Fruit fly (Drosophila melanogaster): ENCODE data around the gene 5-HT2B.

The 5-HT2B gene

DNA sequence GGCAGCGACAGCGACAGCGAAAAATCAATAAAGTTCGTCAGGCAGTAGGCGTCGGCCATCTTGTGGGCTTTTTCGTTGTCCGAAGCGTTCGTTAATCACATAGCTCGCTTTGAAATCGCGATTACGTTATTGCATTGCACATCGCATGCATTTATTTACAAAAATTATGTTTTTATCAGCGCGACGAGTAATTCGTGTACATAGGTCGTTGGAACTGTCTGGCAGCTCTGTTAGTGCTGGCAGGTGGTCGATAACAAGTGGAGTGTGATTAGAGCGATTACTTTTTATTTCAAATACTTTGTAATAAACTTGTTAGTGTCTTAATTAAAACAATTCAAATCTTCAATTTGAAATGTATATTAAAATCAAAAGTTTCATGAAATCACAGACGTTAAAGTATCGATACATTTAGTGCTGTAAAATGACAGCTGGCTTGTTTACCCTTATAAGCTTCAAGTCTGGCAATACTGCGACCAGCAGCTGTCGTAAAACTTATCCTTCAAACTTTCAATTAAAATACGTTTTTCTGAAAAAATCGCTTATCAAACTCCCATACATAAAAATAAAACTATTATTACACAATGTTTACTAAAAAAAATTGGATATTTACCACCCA is 85.8 kb downstream of the 5-HT2B start, which contains the start of gene CG8032:
Gene CG8032, plus strand, starts transcription at position 448 of the 616 bp plus-strand sequence.
- TF ChIP-seq CG15710 (tag; optimal IDR thresholded peaks at IDR 0.05) (peak; percentile 27), fd96Ca (GFP tag; IDR thresholded peaks at IDR 0.05) (peak; percentile 34; the same call in 1 of the 3 replicates), CG8159 (tag; optimal IDR thresholded peaks at IDR 0.05) (no peak), CG17806 (tag; optimal IDR thresholded peaks at IDR 0.05) (no peak), D1 (tag; optimal IDR thresholded peaks at IDR 0.05) (no peak), CG13204 (GFP tag; optimal IDR thresholded peaks at IDR 0.05) (no peak), rn (GFP tag; IDR thresholded peaks at IDR 0.05) (no peak), CG9948 (tag; optimal IDR thresholded peaks at IDR 0.05) (no peak), Pif1A (GFP tag; optimal IDR thresholded peaks at IDR 0.05) (no peak), CG14655 (GFP tag; optimal IDR thresholded peaks at IDR 0.05) (peak; percentile 5), EcR (GFP tag; optimal IDR thresholded peaks at IDR 0.05) (no peak)

DNA sequence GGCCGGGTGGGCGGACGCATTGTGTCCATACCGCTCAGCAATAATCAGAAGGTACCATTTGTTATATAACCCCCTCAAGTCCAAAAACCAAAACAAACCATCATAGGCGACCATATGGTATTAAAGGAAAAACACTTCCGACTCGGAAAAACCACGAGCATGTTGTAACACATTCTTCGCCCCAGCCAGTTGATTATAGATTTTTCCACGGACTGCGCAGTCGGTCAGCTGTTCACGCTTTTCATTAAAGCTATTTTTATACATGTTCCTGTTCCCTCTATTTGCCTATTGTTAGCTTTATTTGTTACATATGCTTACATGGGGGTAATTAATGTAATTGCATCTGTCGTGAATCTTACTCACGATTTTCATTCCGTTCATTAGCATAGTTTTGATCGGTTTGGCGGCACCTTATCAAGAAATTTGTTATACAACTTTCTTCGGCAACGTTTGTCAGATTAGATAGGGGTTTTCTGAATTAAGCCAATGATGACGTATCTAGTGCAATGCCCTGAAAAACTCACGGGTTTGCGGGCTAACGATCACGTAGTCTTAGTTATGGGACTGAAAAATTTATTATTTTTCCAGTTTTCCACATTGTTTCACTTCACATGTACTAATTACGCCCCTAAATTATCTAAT is 86.8 kb downstream of the 5-HT2B start:
- TF ChIP-seq CG32121 (GFP tag; IDR thresholded peaks at IDR 0.05) (no peak), CG9948 (tag; optimal IDR thresholded peaks at IDR 0.05) (no peak), Snoo (tag; optimal IDR thresholded peaks at IDR 0.05) (no peak), fd96Ca (GFP tag; IDR thresholded peaks at IDR 0.05) (no peak), D1 (tag; optimal IDR thresholded peaks at IDR 0.05) (no peak), CG8301 (tag; optimal IDR thresholded peaks at IDR 0.05) (no peak)

DNA sequence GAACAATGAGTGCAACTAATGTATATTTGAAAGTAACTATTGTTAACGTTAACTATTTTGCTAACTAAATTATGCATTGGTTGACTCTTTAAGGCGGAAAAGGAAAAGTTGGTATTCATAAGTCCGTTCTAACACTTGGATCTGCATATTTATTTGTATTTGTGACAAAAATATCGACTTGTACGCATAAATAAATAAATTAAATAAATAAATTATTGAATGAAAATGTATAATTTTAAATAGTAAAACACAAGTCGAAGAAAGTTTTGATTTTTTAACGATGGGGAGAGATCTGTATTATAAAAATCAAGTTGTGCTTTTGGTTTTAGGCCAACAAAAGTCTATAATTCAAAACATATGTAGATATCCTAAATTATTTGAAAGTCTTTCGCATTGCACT is 89.6 kb downstream of the 5-HT2B start, which contains the start of gene CG8036:
Gene CG8036, plus strand, starts transcription at position 301 of the 400 bp plus-strand sequence.
- TF ChIP-seq Ets98B (GFP tag; IDR thresholded peaks at IDR 0.05): no peak
- no peak for TF ChIP-seq CG8159 (tag; optimal IDR thresholded peaks at IDR 0.05)
- TF ChIP-seq CG10348 (GFP tag; IDR thresholded peaks at IDR 0.05): no peak
- TF ChIP-seq Pif1B (GFP tag; optimal IDR thresholded peaks at IDR 0.05): no peak
- no peak for TF ChIP-seq EcR (GFP tag; optimal IDR thresholded peaks at IDR 0.05)
- TF ChIP-seq fd96Ca (GFP tag; IDR thresholded peaks at IDR 0.05): no peak
- no peak for TF ChIP-seq Pif1A (GFP tag; optimal IDR thresholded peaks at IDR 0.05)
- no peak for TF ChIP-seq CG13204 (GFP tag; optimal IDR thresholded peaks at IDR 0.05)
- no peak for TF ChIP-seq gl (tag; optimal IDR thresholded peaks at IDR 0.05)
- no peak for TF ChIP-seq CG12605 (GFP tag; IDR thresholded peaks at IDR 0.05)
- TF ChIP-seq CG4496 (GFP tag; IDR thresholded peaks at IDR 0.05): no peak
- TF ChIP-seq CG8301 (tag; optimal IDR thresholded peaks at IDR 0.05): no peak
- no peak for TF ChIP-seq CG32121 (GFP tag; IDR thresholded peaks at IDR 0.05)
- TF ChIP-seq CG9948 (tag; optimal IDR thresholded peaks at IDR 0.05): no peak
- TF ChIP-seq CG34367 (tag; optimal IDR thresholded peaks at IDR 0.05): no peak
- TF ChIP-seq Snoo (tag; optimal IDR thresholded peaks at IDR 0.05): no peak

DNA sequence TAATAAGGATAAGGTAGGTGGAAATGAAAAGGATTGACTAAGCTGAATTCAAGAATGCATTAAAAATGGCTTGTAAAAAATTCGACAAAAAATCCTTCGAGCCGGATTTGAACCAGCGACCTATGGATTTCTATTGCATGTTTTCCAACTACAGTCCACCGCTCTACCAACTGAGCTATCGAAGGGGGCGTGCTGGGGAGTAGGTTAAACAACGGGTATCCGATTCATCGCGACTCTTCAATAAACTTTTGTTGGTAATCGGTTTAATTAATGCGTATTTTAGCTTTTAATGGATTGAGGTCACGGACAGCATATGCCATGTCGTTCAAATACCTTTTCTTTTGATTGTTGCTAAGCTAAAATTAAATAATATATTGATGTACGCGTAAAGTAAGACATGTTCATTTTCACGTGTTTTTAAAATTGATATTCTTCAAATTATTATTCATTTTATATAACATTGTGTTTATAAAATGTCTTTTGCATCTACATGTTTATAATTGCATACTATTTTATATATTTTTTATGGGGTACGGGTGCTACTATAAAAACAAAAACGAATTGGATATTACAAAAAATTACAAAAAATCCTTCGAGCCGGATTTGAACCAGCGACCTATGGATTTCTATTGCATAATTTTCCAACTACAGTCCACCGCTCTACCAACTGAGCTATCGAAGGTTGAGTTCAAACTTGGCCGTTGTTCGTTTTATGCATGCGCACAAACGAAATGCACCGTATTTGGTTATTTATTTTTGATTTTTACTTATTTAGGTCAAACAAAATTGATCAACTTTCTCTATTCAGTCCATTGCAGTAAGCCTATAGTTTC is 90.2 kb downstream of the 5-HT2B start:
- TF ChIP-seq CG9948 (tag; optimal IDR thresholded peaks at IDR 0.05): no peak
- 0 out of 2 replicates have a peak, but pooled peaks have one; percentile 3 for TF ChIP-seq Ets98B (GFP tag; IDR thresholded peaks at IDR 0.05)
- no peak for TF ChIP-seq CG32121 (GFP tag; IDR thresholded peaks at IDR 0.05)
- TF ChIP-seq EcR (GFP tag; optimal IDR thresholded peaks at IDR 0.05): peak; percentile 28

DNA sequence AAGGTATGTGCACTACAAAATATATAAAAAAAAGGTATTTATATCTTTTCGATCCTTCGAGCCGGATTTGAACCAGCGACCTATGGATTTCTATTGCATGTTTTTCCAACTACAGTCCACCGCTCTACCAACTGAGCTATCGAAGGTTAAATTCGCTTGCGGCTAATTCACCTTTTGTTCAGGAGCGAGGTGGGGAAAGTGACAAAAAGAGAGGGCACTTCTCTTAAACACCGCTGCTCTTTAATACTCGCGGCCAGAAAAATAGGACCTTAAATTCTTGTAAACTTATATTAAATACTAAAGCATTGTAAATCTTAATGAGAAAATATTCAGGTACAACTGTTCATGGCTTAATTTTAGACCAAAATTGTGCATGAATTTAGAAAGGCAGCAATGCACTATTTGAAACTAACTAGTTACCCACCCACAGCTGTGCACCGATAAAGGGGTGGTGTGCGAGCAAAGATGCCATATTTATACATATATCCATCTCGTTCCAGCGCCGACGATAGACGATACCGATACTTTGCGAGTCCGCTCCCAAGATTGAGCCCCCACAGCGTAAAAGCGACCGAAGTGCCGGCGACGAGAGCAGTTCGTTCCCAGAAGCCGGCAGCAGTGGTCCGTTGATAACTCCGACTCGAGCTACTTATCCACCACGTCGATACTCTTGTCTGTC is 91.2 kb downstream of the 5-HT2B start:
- TF ChIP-seq Ets98B (GFP tag; IDR thresholded peaks at IDR 0.05) (peak; percentile 99), CG15710 (tag; optimal IDR thresholded peaks at IDR 0.05) (peak; percentile 97), CG17806 (tag; optimal IDR thresholded peaks at IDR 0.05) (peak; percentile 98), gl (tag; optimal IDR thresholded peaks at IDR 0.05) (peak; percentile 96), CG9948 (tag; optimal IDR thresholded peaks at IDR 0.05) (peak; percentile 98), Pif1B (GFP tag; optimal IDR thresholded peaks at IDR 0.05) (peak; percentile 99), CG32121 (GFP tag; IDR thresholded peaks at IDR 0.05) (peak; percentile 97), Snoo (tag; optimal IDR thresholded peaks at IDR 0.05) (peak; percentile 97), EcR (GFP tag; optimal IDR thresholded peaks at IDR 0.05) (peak; percentile 45), rn (GFP tag; IDR thresholded peaks at IDR 0.05) (peak; percentile 92), D1 (tag; optimal IDR thresholded peaks at IDR 0.05) (peak; percentile 86), CG8301 (tag; optimal IDR thresholded peaks at IDR 0.05) (peak; percentile 99), CG10348 (GFP tag; IDR thresholded peaks at IDR 0.05) (peak; percentile 89), CG8159 (tag; optimal IDR thresholded peaks at IDR 0.05) (peak; percentile 98), CG14655 (GFP tag; optimal IDR thresholded peaks at IDR 0.05) (peak; percentile 98), CG12605 (GFP tag; IDR thresholded peaks at IDR 0.05) (peak; percentile 98), CG34367 (tag; optimal IDR thresholded peaks at IDR 0.05) (peak; percentile 98), CG4496 (GFP tag; IDR thresholded peaks at IDR 0.05) (peak; percentile 99), CG13204 (GFP tag; optimal IDR thresholded peaks at IDR 0.05) (peak; percentile 94), Pif1A (GFP tag; optimal IDR thresholded peaks at IDR 0.05) (peak; percentile 99), fd96Ca (GFP tag; IDR thresholded peaks at IDR 0.05) (peak; percentile 97)

All from whole organism, pupa.